Fruit fly (Drosophila melanogaster) whole organism, wandering third instar larva: ENCODE measurements around the gene Plap.
A peak's percentile ranks its signal among the peaks of the same experiment; 100 is the strongest.

ENCODE experiments used
- Abd-B ChIP-seq: fragments of >200 bp; optimal IDR thresholded peaks from 2 replicates; lab custom pipeline; 2017; ENCODE audit warnings: missing biosample characterization, missing genetic modification characterization
- CG32264 ChIP-seq: fragments of 200-800 bp; sonication (Bioruptor generic); optimal IDR thresholded peaks from 2 replicates; lab custom pipeline; 2016; ENCODE audit warnings: missing biosample characterization, missing genetic modification characterization
- CG9705 ChIP-seq: fragments of 200-800 bp; sonication (Bioruptor generic); optimal IDR thresholded peaks from 2 replicates; lab custom pipeline; 2018; ENCODE audit warnings: missing biosample characterization, mild to moderate bottlenecking, missing genetic modification characterization
- CrebA ChIP-seq: fragments of 200-800 bp; sonication (Bioruptor generic); optimal IDR thresholded peaks from 2 replicates; lab custom pipeline; 2016; ENCODE audit warnings: missing biosample characterization, mild to moderate bottlenecking, missing genetic modification characterization, borderline replicate concordance
- Dfd ChIP-seq: fragments of >200 bp; optimal IDR thresholded peaks from 2 replicates; lab custom pipeline; 2017; ENCODE audit warnings: missing biosample characterization, missing genetic modification characterization
- Dif ChIP-seq: fragments of 200-275, 200-300 bp; sonication (Bioruptor generic); optimal IDR thresholded peaks from 2 replicates; lab custom pipeline; 2018; ENCODE audit warnings: missing biosample characterization, missing genetic modification characterization; ENCODE audit not compliant: partially characterized antibody
- GATAd ChIP-seq: sonication (Bioruptor generic); optimal IDR thresholded peaks from 2 replicates; lab custom pipeline; 2016; ENCODE audit warnings: missing biosample characterization, missing genetic modification characterization
- HLH106 ChIP-seq: fragments of 200-800 bp; optimal IDR thresholded peaks from 3 replicates; lab custom pipeline; 2019; ENCODE audit warnings: missing biosample characterization, mild to moderate bottlenecking, missing genetic modification characterization, moderate library complexity
- Hnf4 ChIP-seq: fragments of 200-800 bp; sonication (Bioruptor generic); optimal IDR thresholded peaks from 2 replicates; lab custom pipeline; 2016; ENCODE audit warnings: missing biosample characterization, mild to moderate bottlenecking, missing genetic modification characterization
- Hr78 ChIP-seq: fragments of >200 bp; optimal IDR thresholded peaks from 2 replicates; lab custom pipeline; 2017; ENCODE audit warnings: missing biosample characterization, missing genetic modification characterization
- Hr83 ChIP-seq: fragments of 200-300 bp; sonication (Bioruptor generic); optimal IDR thresholded peaks from 2 replicates; lab custom pipeline; 2016; ENCODE audit warnings: missing biosample characterization, mild to moderate bottlenecking, missing genetic modification characterization, moderate library complexity; ENCODE audit not compliant: poor library complexity, severe bottlenecking
- Jra ChIP-seq: sonication (Bioruptor generic); optimal IDR thresholded peaks from 2 replicates; lab custom pipeline; 2016; ENCODE audit warnings: missing biosample characterization, missing genetic modification characterization
- Mio ChIP-seq: sonication (Bioruptor generic); optimal IDR thresholded peaks from 2 replicates; lab custom pipeline; 2016; ENCODE audit warnings: missing biosample characterization, missing genetic modification characterization
- Myc ChIP-seq: fragments of >200 bp; optimal IDR thresholded peaks from 2 replicates; lab custom pipeline; 2017
- N ChIP-seq: fragments of >200 bp; optimal IDR thresholded peaks from 2 replicates; lab custom pipeline; 2018; ENCODE audit warnings: missing biosample characterization, missing external identifiers, missing genetic modification characterization
- OdsH ChIP-seq: fragments of 200-800 bp; sonication (Bioruptor generic); optimal IDR thresholded peaks from 2 replicates; lab custom pipeline; 2016; ENCODE audit warnings: missing biosample characterization, mild to moderate bottlenecking, missing genetic modification characterization
- Rel ChIP-seq, 2 experiments: fragments of 200-800 bp; sonication (Bioruptor generic) in 1 of 2; optimal IDR thresholded peaks; 2 replicates in 1 of 2; 3 replicates in 1 of 2; lab custom pipeline; 2016 to 2019; ENCODE audit warnings: mild to moderate bottlenecking in 2 of 2, missing biosample characterization in 2 of 2, missing genetic modification characterization in 2 of 2, moderate library complexity in 1 of 2
- Sp1 ChIP-seq: fragments of 200-800 bp; sonication (Bioruptor generic); optimal IDR thresholded peaks from 3 replicates; lab custom pipeline; 2019; ENCODE audit warnings: missing biosample characterization, mild to moderate bottlenecking, missing genetic modification characterization, moderate library complexity
- Vsx2 ChIP-seq: fragments of 200-300, 225-300 bp; sonication (Bioruptor generic); optimal IDR thresholded peaks from 2 replicates; lab custom pipeline; 2018; ENCODE audit warnings: missing biosample characterization, missing genetic modification characterization; ENCODE audit not compliant: partially characterized antibody
- br ChIP-seq: fragments of 200-800 bp; sonication (Bioruptor generic); optimal IDR thresholded peaks from 2 replicates; lab custom pipeline; 2016; ENCODE audit warnings: missing biosample characterization, missing genetic modification characterization
- brk ChIP-seq: fragments of 200-800 bp; sonication (Bioruptor generic); optimal IDR thresholded peaks from 2 replicates; lab custom pipeline; 2016; ENCODE audit warnings: missing biosample characterization, mild to moderate bottlenecking, missing genetic modification characterization
- dl ChIP-seq, 2 experiments: fragments of 175-275, 200-275 bp in 1 of 2; fragments of 200-275 bp in 1 of 2; sonication (Bioruptor generic); optimal IDR thresholded peaks; lab custom pipeline; 2018; ENCODE audit warnings: mild to moderate bottlenecking in 2 of 2, missing biosample characterization in 2 of 2, missing genetic modification characterization in 2 of 2, moderate library complexity in 2 of 2; ENCODE audit not compliant: partially characterized antibody in 2 of 2, insufficient read depth in 1 of 2
- dmrt93B ChIP-seq: fragments of 200-800 bp; sonication (Bioruptor generic); optimal IDR thresholded peaks from 2 replicates; lab custom pipeline; 2018; ENCODE audit warnings: missing biosample characterization, mild to moderate bottlenecking, missing genetic modification characterization
- dsf ChIP-seq: sonication (Bioruptor generic); optimal IDR thresholded peaks from 2 replicates; lab custom pipeline; 2016; ENCODE audit warnings: missing biosample characterization, missing genetic modification characterization, borderline replicate concordance
- ey ChIP-seq: fragments of 200-800 bp; sonication (Bioruptor generic); optimal IDR thresholded peaks from 2 replicates; lab custom pipeline; 2016; ENCODE audit warnings: missing biosample characterization, missing genetic modification characterization
- foxo ChIP-seq, 2 experiments: fragments of 200-800 bp; sonication (Bioruptor generic); optimal IDR thresholded peaks; 2 replicates in 1 of 2; 3 replicates in 1 of 2; lab custom pipeline; 2016 to 2017; ENCODE audit warnings: missing biosample characterization in 2 of 2, missing genetic modification characterization in 2 of 2
- fru ChIP-seq: fragments of 200-800 bp; sonication (Bioruptor generic); optimal IDR thresholded peaks from 3 replicates; lab custom pipeline; 2016; ENCODE audit warnings: missing biosample characterization, mild to moderate bottlenecking, missing genetic modification characterization
- h ChIP-seq: fragments of 200-800 bp; sonication (Bioruptor generic); optimal IDR thresholded peaks from 3 replicates; lab custom pipeline; 2016; ENCODE audit warnings: missing biosample characterization, mild to moderate bottlenecking, missing genetic modification characterization
- jim ChIP-seq: fragments of 175-275, 200-325 bp; sonication (Bioruptor generic); optimal IDR thresholded peaks from 2 replicates; lab custom pipeline; 2016; ENCODE audit warnings: missing biosample characterization, mild to moderate bottlenecking, missing genetic modification characterization
- lola ChIP-seq: fragments of >200 bp; optimal IDR thresholded peaks from 2 replicates; lab custom pipeline; 2017; ENCODE audit warnings: missing biosample characterization, missing genetic modification characterization
- pan ChIP-seq: fragments of >200 bp; optimal IDR thresholded peaks from 2 replicates; lab custom pipeline; 2017
- psq ChIP-seq: fragments of 200-800 bp; sonication (Bioruptor generic); optimal IDR thresholded peaks from 3 replicates; lab custom pipeline; 2017; ENCODE audit warnings: missing biosample characterization, mild to moderate bottlenecking, missing genetic modification characterization, moderate library complexity
- rgr ChIP-seq: fragments of 200-800 bp; sonication (Bioruptor generic); optimal IDR thresholded peaks from 3 replicates; lab custom pipeline; 2016; ENCODE audit warnings: missing biosample characterization, mild to moderate bottlenecking, missing genetic modification characterization
- sage ChIP-seq: fragments of 200-800 bp; sonication (Bioruptor generic); optimal IDR thresholded peaks from 2 replicates; lab custom pipeline; 2016; ENCODE audit warnings: missing biosample characterization, mild to moderate bottlenecking, missing genetic modification characterization
- sv ChIP-seq: fragments of 200-800 bp; sonication (Bioruptor generic); optimal IDR thresholded peaks from 3 replicates; lab custom pipeline; 2016; ENCODE audit warnings: missing biosample characterization, missing genetic modification characterization
- tai ChIP-seq: sonication (Bioruptor generic); optimal IDR thresholded peaks from 2 replicates; lab custom pipeline; 2016; ENCODE audit warnings: missing biosample characterization, missing genetic modification characterization
- usp ChIP-seq: fragments of >200 bp; optimal IDR thresholded peaks from 2 replicates; lab custom pipeline; 2017; ENCODE audit warnings: missing biosample characterization, missing genetic modification characterization
- woc ChIP-seq: sonication (Bioruptor generic); optimal IDR thresholded peaks from 2 replicates; lab custom pipeline; 2016; ENCODE audit warnings: missing biosample characterization, mild to moderate bottlenecking, missing genetic modification characterization

The Plap gene

dm6 chr2L:1169867-1170415, at the start of gene Plap, which contains the start of gene CG31922:
Plap (minus strand) TSS chr2L:1170365.
CG31922 (plus strand) TSS chr2L:1170181.
- TF ChIP-seq jim (GFP tag; lab: Kevin White, UChicago) (no peak), Hr78 (no peak), dsf (GFP tag; lab: Kevin White, UChicago) (no peak), brk (GFP tag; lab: Kevin White, UChicago) (no peak), GATAd (GFP tag; lab: Kevin White, UChicago) (no peak), fru (GFP tag; lab: Kevin White, UChicago) (no peak), Myc (lab: Kevin White, UChicago) (peak; percentile 63), psq (peak; percentile 69), dl (GFP tag; optimal IDR thresholded peaks at IDR 0.05; lab: Kevin White, UChicago; ENCODE audit: insufficient read depth in 1 of 2, partially characterized antibody in 2 of 2) (no peak), CG9705 (GFP tag; lab: Kevin White, UChicago) (peak; percentile 63), Hnf4 (GFP tag; lab: Kevin White, UChicago) (no peak), OdsH (GFP tag; lab: Kevin White, UChicago) (peak; percentile 73), Mio (GFP tag; lab: Kevin White, UChicago) (no peak), sv (GFP tag; lab: Kevin White, UChicago) (peak; percentile 75), h (peak; percentile 84), foxo (GFP tag; optimal IDR thresholded peaks at IDR 0.05; lab: Kevin White, UChicago) (peak; percentile 18 to 76), lola (no peak), Vsx2 (GFP tag; lab: Kevin White, UChicago) (no peak), Rel (GFP tag; optimal IDR thresholded peaks at IDR 0.05; lab: Kevin White, UChicago) (no peak), Rel (tag; optimal IDR thresholded peaks at IDR 0.05; lab: Kevin White, UChicago) (peak; percentile 97), br (peak; percentile 76), Jra (no peak), N (GFP tag; lab: Kevin White, UChicago) (no peak), Dif (GFP tag; lab: Kevin White, UChicago) (no peak), woc (GFP tag; lab: Kevin White, UChicago) (peak; percentile 58), dmrt93B (GFP tag; lab: Kevin White, UChicago) (peak; percentile 63), tai (GFP tag; lab: Kevin White, UChicago) (no peak), usp (no peak), CrebA (GFP tag; lab: Kevin White, UChicago) (no peak), CG32264 (no peak), Sp1 (GFP tag; lab: Kevin White, UChicago) (peak; percentile 78), Dfd (no peak), rgr (peak; percentile 80), pan (no peak), Abd-B (GFP tag; lab: Kevin White, UChicago) (no peak), Hr83 (GFP tag; lab: Kevin White, UChicago) (peak; percentile 61), sage (GFP tag; lab: Kevin White, UChicago) (no peak), ey (GFP tag; lab: Kevin White, UChicago) (peak; percentile 67), HLH106 (tag; lab: Kevin White, UChicago) (peak; percentile 81)

dm6 chr2L:1218993-1219392, 48.8 kb upstream of the Plap start, which contains the start of gene CG42329:
CG42329 (plus strand) TSS chr2L:1219293.
- TF ChIP-seq br (no peak), brk (GFP tag; lab: Kevin White, UChicago) (no peak), Hr83 (GFP tag; lab: Kevin White, UChicago) (no peak), CrebA (GFP tag; lab: Kevin White, UChicago) (no peak), N (GFP tag; lab: Kevin White, UChicago) (no peak), dsf (GFP tag; lab: Kevin White, UChicago) (no peak), dmrt93B (GFP tag; lab: Kevin White, UChicago) (no peak), HLH106 (tag; lab: Kevin White, UChicago) (no peak), GATAd (GFP tag; lab: Kevin White, UChicago) (no peak), fru (GFP tag; lab: Kevin White, UChicago) (no peak)
